Worm (Caenorhabditis elegans): ENCODE data around the gene daf-37.

ce11 chrII:6181337-6181736 lies 26.7 kb downstream of the daf-37 start:
- TF ChIP-seq Y116A8C.19 (tag; optimal IDR thresholded peaks at IDR 0.05; ENCODE audit: borderline replicate concordance) (no peak), unc-130 (tag; optimal IDR thresholded peaks at IDR 0.05) (peak; percentile 54), fkh-4 (tag; optimal IDR thresholded peaks at IDR 0.05; ENCODE audit: borderline replicate concordance) (no peak), mep-1 (tag; optimal IDR thresholded peaks at IDR 0.05) (no peak), lsy-2 (tag; optimal IDR thresholded peaks at IDR 0.05) (peak; percentile 4 to 35), ceh-82 (tag; optimal IDR thresholded peaks at IDR 0.05) (no peak), nhr-237 (tag; optimal IDR thresholded peaks at IDR 0.05) (no peak), nhr-12 (tag; optimal IDR thresholded peaks at IDR 0.05) (no peak), unc-30 (tag; optimal IDR thresholded peaks at IDR 0.05) (no peak), lin-13 (GFP tag; optimal IDR thresholded peaks at IDR 0.05) (no peak)

All from whole organism, L1 larva.